Fruit fly (Drosophila melanogaster) whole organism, adult: ENCODE measurements around the gene Dred.

Experiments used
- CG11617 ChIP-seq: fragments of 200-800 bp; sonication (Bioruptor generic); optimal IDR thresholded peaks from 2 replicates; lab custom pipeline; 2017; ENCODE audit warnings: mild to moderate bottlenecking, missing biosample characterization, missing genetic modification reagents, missing genetic modification characterization
- CG12768 ChIP-seq: fragments of 200-800 bp; sonication (Bioruptor generic); optimal IDR thresholded peaks from 2 replicates; lab custom pipeline; 2017; ENCODE audit warnings: missing biosample characterization, missing genetic modification characterization, mild to moderate bottlenecking, moderate library complexity, missing genetic modification reagents
- CG14711 ChIP-seq: fragments of 200-800 bp; sonication (Bioruptor generic); optimal IDR thresholded peaks from 2 replicates; lab custom pipeline; 2018; ENCODE audit warnings: missing biosample characterization, mild to moderate bottlenecking, missing genetic modification characterization, moderate library complexity
- CG1620 ChIP-seq: fragments of 200-800 bp; sonication (Bioruptor generic); optimal IDR thresholded peaks from 2 replicates; lab custom pipeline; 2016; ENCODE audit warnings: missing biosample characterization, missing genetic modification characterization
- CG33017 ChIP-seq: fragments of 200-800 bp; sonication (Bioruptor generic); optimal IDR thresholded peaks from 2 replicates; lab custom pipeline; 2018; ENCODE audit warnings: missing biosample characterization, mild to moderate bottlenecking, missing genetic modification characterization, moderate library complexity
- CG5204 ChIP-seq: fragments of 200-800 bp; sonication (Bioruptor generic); optimal IDR thresholded peaks from 2 replicates; lab custom pipeline; 2016; ENCODE audit warnings: missing biosample characterization, missing genetic modification characterization
- CG7045 ChIP-seq: fragments of 200-800 bp; sonication (Bioruptor generic); optimal IDR thresholded peaks from 2 replicates; lab custom pipeline; 2017; ENCODE audit warnings: missing biosample characterization, mild to moderate bottlenecking, missing genetic modification characterization
- CG7101 ChIP-seq: fragments of 200-800 bp; sonication (Bioruptor generic); optimal IDR thresholded peaks from 2 replicates; lab custom pipeline; 2018; ENCODE audit warnings: missing biosample characterization, mild to moderate bottlenecking, missing genetic modification characterization, moderate library complexity
- Clk ChIP-seq: fragments of 200-800 bp; sonication (Bioruptor generic); optimal IDR thresholded peaks from 2 replicates; lab custom pipeline; 2017; ENCODE audit warnings: missing biosample characterization, missing genetic modification characterization
- Crg-1 ChIP-seq: fragments of 200-800 bp; sonication (Bioruptor generic); optimal IDR thresholded peaks from 2 replicates; lab custom pipeline; 2016; ENCODE audit warnings: missing biosample characterization, missing genetic modification characterization
- Hr96 ChIP-seq: fragments of 200-800 bp; sonication (Bioruptor generic); optimal IDR thresholded peaks from 2 replicates; lab custom pipeline; 2016; ENCODE audit warnings: missing biosample characterization, missing genetic modification characterization
- Mnt ChIP-seq: fragments of 200-800 bp; sonication (Bioruptor generic); optimal IDR thresholded peaks from 2 replicates; lab custom pipeline; 2016; ENCODE audit warnings: missing biosample characterization, mild to moderate bottlenecking, missing genetic modification characterization
- bab1 ChIP-seq: fragments of 200-800 bp; sonication (Bioruptor generic); optimal IDR thresholded peaks from 3 replicates; lab custom pipeline; 2019; ENCODE audit warnings: missing biosample characterization, mild to moderate bottlenecking, missing genetic modification characterization, moderate library complexity
- cic ChIP-seq: fragments of 200-800 bp; sonication (Bioruptor generic); optimal IDR thresholded peaks from 2 replicates; lab custom pipeline; 2017; ENCODE audit warnings: missing biosample characterization, mild to moderate bottlenecking, missing genetic modification characterization, moderate library complexity
- cnc ChIP-seq, 2 experiments: fragments of >200 bp; optimal IDR thresholded peaks; 2 replicates each; lab custom pipeline; 2017
- kay ChIP-seq: fragments of 200-800 bp; sonication (Bioruptor generic); peaks from one replicate; lab custom pipeline; 2016; ENCODE audit warnings: missing biosample characterization, missing genetic modification characterization, borderline replicate concordance
- ovo ChIP-seq: fragments of 200-800 bp; sonication (Bioruptor generic); optimal IDR thresholded peaks from 2 replicates; lab custom pipeline; 2016; ENCODE audit warnings: missing biosample characterization, missing genetic modification characterization
- pad ChIP-seq: fragments of 200-800 bp; sonication (Bioruptor generic); optimal IDR thresholded peaks from 3 replicates; lab custom pipeline; 2017; ENCODE audit warnings: missing biosample characterization, missing genetic modification characterization, mild to moderate bottlenecking, moderate library complexity, missing genetic modification reagents
- tj ChIP-seq: fragments of 200-800 bp; sonication (Bioruptor generic); optimal IDR thresholded peaks from 3 replicates; lab custom pipeline; 2017; ENCODE audit warnings: missing biosample characterization, mild to moderate bottlenecking, missing genetic modification characterization, moderate library complexity
- toe ChIP-seq: fragments of 200-800 bp; sonication (Bioruptor generic); optimal IDR thresholded peaks from 2 replicates; lab custom pipeline; 2016; ENCODE audit warnings: missing biosample characterization, missing genetic modification characterization

Dred gene

DNA sequence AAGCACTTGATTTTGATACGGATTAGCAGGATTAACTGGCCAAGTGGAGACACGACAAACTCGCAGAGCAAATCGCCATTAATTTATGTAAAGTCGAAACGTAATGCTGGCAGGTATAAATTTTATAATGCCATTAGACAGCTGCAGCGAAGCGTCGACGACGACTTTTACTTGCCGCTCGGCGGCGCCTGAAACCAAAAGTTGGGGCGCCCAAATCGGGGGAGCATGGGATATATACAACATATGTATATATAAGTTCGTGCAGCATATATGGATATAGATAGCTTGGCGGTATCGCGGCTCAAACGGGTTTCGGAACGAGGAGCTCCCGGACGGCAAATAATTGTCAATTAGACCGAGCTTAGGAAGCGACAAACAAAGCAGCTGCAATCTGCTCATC is 23.4 kb downstream of the Dred start, which contains the start of gene Cpr76Bc:
Gene Cpr76Bc, plus strand, starts transcription at position 301 of the 400 bp plus-strand sequence.
- TF ChIP-seq pad (GFP tag; lab: Kevin White, UChicago), result no peak
- no peak for TF ChIP-seq ovo (GFP tag; lab: Kevin White, UChicago)
- TF ChIP-seq Mnt (GFP tag; lab: Kevin White, UChicago), result no peak
- no peak for TF ChIP-seq Clk
- TF ChIP-seq CG12768 (GFP tag; lab: Kevin White, UChicago), result no peak
- TF ChIP-seq CG7101 (tag; lab: Kevin White, UChicago), result no peak
- TF ChIP-seq tj (GFP tag; lab: Kevin White, UChicago), result no peak
- no peak for TF ChIP-seq cnc (optimal IDR thresholded peaks at IDR 0.05; lab: Kevin White, UChicago)
- no peak for TF ChIP-seq CG7045 (GFP tag; lab: Kevin White, UChicago)
- no peak for TF ChIP-seq CG5204 (GFP tag; lab: Kevin White, UChicago)
- no peak for TF ChIP-seq CG1620 (GFP tag; lab: Kevin White, UChicago)
- no peak for TF ChIP-seq kay (GFP tag; lab: Kevin White, UChicago)
- no peak for TF ChIP-seq toe (GFP tag; lab: Kevin White, UChicago)
- TF ChIP-seq CG11617 (GFP tag; lab: Kevin White, UChicago), result no peak
- TF ChIP-seq Crg-1 (GFP tag; lab: Kevin White, UChicago), result no peak
- TF ChIP-seq bab1 (GFP tag; lab: Kevin White, UChicago), result no peak
- TF ChIP-seq CG33017, result no peak
- no peak for TF ChIP-seq CG14711 (tag; lab: Kevin White, UChicago)

DNA sequence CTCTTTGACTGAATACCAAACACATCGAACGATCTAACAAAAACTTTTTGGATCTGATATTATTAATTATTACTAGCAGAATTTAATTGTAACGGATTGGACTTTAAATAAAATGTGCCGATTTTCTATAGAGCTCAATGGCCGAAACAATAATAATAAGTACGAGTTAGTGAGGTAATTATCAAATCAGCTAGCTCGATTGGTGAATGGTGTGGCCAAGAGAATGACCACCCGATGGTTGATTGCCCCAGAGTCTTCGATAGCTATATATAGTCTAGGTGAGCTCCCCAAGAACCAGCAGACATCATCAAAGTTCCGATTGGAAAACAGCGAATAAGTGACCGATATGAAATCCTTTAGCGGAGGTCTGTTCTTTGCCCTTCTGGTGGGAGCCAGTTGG is 24.7 kb downstream of the Dred start, which contains the start of gene Cpr76Bb:
Gene Cpr76Bb, plus strand, starts transcription at position 301 of the 400 bp plus-strand sequence.
- TF ChIP-seq CG33017 (no peak), Mnt (GFP tag; lab: Kevin White, UChicago) (no peak), cic (no peak), Hr96 (GFP tag; lab: Kevin White, UChicago) (no peak), bab1 (GFP tag; lab: Kevin White, UChicago) (no peak), CG14711 (tag; lab: Kevin White, UChicago) (no peak), CG5204 (GFP tag; lab: Kevin White, UChicago) (no peak), toe (GFP tag; lab: Kevin White, UChicago) (no peak), pad (GFP tag; lab: Kevin White, UChicago) (no peak), kay (GFP tag; lab: Kevin White, UChicago) (no peak), CG11617 (GFP tag; lab: Kevin White, UChicago) (no peak), CG1620 (GFP tag; lab: Kevin White, UChicago) (no peak)

DNA sequence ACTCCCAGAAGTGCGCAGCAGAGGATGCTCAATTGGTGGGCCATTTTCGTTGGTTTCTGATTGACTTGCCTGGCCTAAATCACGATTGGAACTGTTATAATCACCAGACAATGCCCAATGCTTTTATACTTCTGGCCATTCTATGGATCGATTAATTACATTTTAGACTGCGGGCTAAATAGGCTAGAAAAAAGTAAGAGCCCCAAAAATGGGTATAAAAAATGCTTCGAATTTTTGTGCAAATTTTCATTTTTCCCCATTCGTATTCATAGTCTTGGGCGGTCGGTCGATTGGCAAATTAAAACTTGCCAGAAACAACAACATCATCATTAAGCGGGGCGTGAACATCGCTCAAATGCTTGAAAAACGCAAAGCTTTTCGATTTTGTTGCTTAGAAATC is 25.8 kb downstream of the Dred start, which contains the start of gene Cpr76Ba:
Gene Cpr76Ba, minus strand, starts transcription at position 101 of the 400 bp plus-strand sequence.
- TF ChIP-seq ovo (GFP tag; lab: Kevin White, UChicago) (no peak), cnc (optimal IDR thresholded peaks at IDR 0.05; lab: Kevin White, UChicago) (no peak), tj (GFP tag; lab: Kevin White, UChicago) (no peak), CG5204 (GFP tag; lab: Kevin White, UChicago) (no peak), Mnt (GFP tag; lab: Kevin White, UChicago) (no peak), CG14711 (tag; lab: Kevin White, UChicago) (no peak), Crg-1 (GFP tag; lab: Kevin White, UChicago) (no peak), pad (GFP tag; lab: Kevin White, UChicago) (no peak), CG11617 (GFP tag; lab: Kevin White, UChicago) (no peak), CG12768 (GFP tag; lab: Kevin White, UChicago) (no peak), cic (no peak), CG7101 (tag; lab: Kevin White, UChicago) (no peak), CG33017 (no peak), kay (GFP tag; lab: Kevin White, UChicago) (no peak), toe (GFP tag; lab: Kevin White, UChicago) (no peak), bab1 (GFP tag; lab: Kevin White, UChicago) (no peak), CG7045 (GFP tag; lab: Kevin White, UChicago) (no peak)

DNA sequence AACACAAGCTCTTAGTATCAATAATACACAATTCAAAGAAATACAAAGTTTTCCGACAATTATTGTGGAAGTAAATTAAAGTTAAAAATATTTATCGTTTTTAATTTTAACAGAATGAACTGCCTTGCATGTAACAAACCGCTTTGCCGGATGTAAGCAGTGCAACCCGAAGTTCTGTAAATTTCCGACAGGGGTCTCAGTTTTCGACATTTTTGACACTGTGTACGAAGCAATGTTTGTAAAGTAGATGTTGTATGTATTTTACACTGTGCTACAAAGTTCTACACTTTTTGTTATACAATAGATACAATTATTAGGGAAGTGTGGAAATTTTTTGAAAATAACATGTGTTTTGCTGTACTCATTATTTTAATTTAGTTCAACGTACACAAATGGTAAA is 27.5 kb downstream of the Dred start:
- TF ChIP-seq Hr96 (GFP tag; lab: Kevin White, UChicago) (peak; percentile 70), CG7045 (GFP tag; lab: Kevin White, UChicago) (peak; percentile 51), Clk (no peak), CG33017 (peak; percentile 2), CG7101 (tag; lab: Kevin White, UChicago) (peak; percentile 54), CG14711 (tag; lab: Kevin White, UChicago) (no peak), pad (GFP tag; lab: Kevin White, UChicago) (no peak), CG5204 (GFP tag; lab: Kevin White, UChicago) (peak; percentile 46), bab1 (GFP tag; lab: Kevin White, UChicago) (no peak), Crg-1 (GFP tag; lab: Kevin White, UChicago) (no peak), tj (GFP tag; lab: Kevin White, UChicago) (no peak), toe (GFP tag; lab: Kevin White, UChicago) (peak; percentile 51), Mnt (GFP tag; lab: Kevin White, UChicago) (peak; percentile 8), CG1620 (GFP tag; lab: Kevin White, UChicago) (no peak), CG11617 (GFP tag; lab: Kevin White, UChicago) (no peak), cic (no peak), kay (GFP tag; lab: Kevin White, UChicago) (no peak), ovo (GFP tag; lab: Kevin White, UChicago) (peak; percentile 6), cnc (optimal IDR thresholded peaks at IDR 0.05; lab: Kevin White, UChicago) (no peak), CG12768 (GFP tag; lab: Kevin White, UChicago) (no peak)

DNA sequence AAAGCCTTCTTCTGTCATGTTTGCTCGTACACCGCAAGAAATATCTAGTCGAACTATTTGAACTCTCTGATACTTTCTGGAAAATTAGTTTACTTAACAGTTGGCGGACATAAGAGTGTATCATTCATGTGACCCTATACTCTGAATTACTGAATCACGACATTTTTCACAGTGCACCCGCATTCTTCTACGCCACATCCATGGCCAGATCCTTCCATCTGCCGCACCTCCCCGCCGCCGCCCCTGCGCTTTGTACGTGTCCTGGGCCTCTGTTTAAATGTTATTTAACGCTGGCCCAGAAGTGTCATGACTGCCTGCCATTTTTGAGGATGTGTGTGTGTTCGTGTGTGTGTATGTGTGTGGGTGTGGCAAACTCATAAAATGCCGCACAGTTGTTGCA is 31.3 kb downstream of the Dred start:
- TF ChIP-seq cnc (optimal IDR thresholded peaks at IDR 0.05; lab: Kevin White, UChicago) (no peak), toe (GFP tag; lab: Kevin White, UChicago) (no peak), CG1620 (GFP tag; lab: Kevin White, UChicago) (no peak), CG7101 (tag; lab: Kevin White, UChicago) (no peak), Mnt (GFP tag; lab: Kevin White, UChicago) (no peak), Clk (no peak), cic (no peak), CG33017 (no peak), CG14711 (tag; lab: Kevin White, UChicago) (no peak)
